Worm (Caenorhabditis elegans) whole organism, L1 larva: ENCODE measurements around the gene jkk-1.

ENCODE experiments used
- F16B12.6 ChIP-seq: fragments of 150-350 bp; optimal IDR thresholded peaks from 2 replicates; lab custom pipeline; 2014; ENCODE audit warnings: missing biosample characterization, missing genetic modification characterization
- ama-1 ChIP-seq: fragments of 150-350 bp; optimal IDR thresholded peaks from 2 replicates; lab custom pipeline; 2014
- nhr-77 ChIP-seq: fragments of 150-350 bp; optimal IDR thresholded peaks from 2 replicates; lab custom pipeline; 2014; ENCODE audit warnings: missing biosample characterization, missing genetic modification characterization
- unc-98 ChIP-seq: fragments of 200-800 bp; sonication (Bioruptor generic); IDR thresholded peaks from 2 replicates; pipeline ENCODE4 v1.3.6; 2022; ENCODE audit warnings: missing genetic modification characterization, missing compliant biosample characterization

DNA sequence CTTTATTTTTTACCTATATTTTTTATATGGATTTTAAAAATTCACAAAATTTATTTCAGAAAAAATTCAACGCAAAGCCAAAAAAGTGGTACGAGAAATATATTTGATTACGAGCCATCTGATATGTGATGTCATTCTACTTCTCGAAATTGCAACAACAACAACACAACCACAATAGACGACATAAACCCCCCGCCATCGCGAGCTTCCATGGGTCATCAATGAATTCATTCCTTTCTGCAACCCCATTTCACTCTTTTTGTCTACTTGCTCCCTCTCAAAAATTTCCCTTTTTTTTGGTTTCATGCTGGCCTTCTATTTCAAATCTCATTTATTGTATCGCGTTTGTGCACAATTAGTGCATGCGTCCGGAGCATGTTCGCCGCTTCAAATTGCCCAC is 20.4 kb upstream of the jkk-1 start:
- no peak for TF ChIP-seq F16B12.6
- no peak for TF ChIP-seq unc-98 (GFP tag; lab: Robert Waterston, UW)
- TF ChIP-seq ama-1 (lab: Kevin White, UChicago): no peak
- no peak for TF ChIP-seq nhr-77 (tag; lab: Kevin White, UChicago)
